Worm (Caenorhabditis elegans): ENCODE data around the gene ddl-3.
A peak's percentile ranks its signal among the peaks of the same experiment; 100 is the strongest.

Gene ddl-3

DNA sequence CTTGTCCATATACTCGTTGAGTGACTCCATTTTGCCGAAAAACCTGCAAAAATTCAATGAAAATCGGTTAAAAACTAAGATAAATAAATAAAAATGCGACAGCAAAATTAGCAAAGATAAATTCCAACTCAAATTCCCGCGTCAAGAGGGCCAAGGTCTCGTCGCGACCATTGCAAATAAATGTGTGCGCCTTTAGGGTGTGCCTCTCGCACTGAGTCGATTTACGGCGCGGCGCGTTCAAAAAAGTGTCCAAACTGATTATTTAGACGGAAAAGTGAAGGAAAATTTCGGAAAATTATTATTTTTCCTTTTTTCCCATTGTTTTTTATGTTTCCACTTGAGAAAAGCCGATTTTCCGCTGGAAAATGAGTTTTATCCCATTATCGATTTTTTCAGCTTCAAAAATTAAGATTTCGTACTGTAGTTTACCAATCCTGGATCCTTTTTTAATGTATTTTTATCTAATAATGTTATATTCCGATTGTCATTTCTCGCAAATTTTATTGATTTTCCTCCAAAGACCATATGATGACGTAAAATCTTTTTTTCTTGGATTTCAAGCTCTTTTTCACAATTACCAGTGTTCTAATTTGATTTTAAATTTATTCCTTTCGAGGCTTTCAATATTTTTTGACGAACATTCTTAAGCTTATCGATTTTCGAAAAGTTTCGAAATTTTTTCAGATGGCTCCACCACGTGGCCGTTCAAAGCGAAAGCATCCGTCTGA lies 45.9 kb upstream of the ddl-3 start, which contains the start of the genes kbp-3 and nurf-1 (continued):
- TF ChIP-seq F37B4.10 (GFP tag; IDR thresholded peaks at IDR 0.05) (no peak), ztf-26 (tag; optimal IDR thresholded peaks at IDR 0.05) (no peak), lin-35 (GFP tag; optimal IDR thresholded peaks at IDR 0.05) (peak in 1 of 3 experiments; percentile 56), rec-8 (tag; optimal IDR thresholded peaks at IDR 0.05) (no peak), snpc-4 (GFP tag; optimal IDR thresholded peaks at IDR 0.05) (no peak), snpc-4 (tag; optimal IDR thresholded peaks at IDR 0.05) (no peak), ztf-6 (GFP tag; IDR thresholded peaks at IDR 0.05) (no peak), atf-7 (tag; optimal IDR thresholded peaks at IDR 0.05) (no peak), Y53F4B.3 (GFP tag; IDR thresholded peaks at IDR 0.05) (no peak), hlh-26 (GFP tag; conservative IDR thresholded peaks at IDR 0.05) (no peak), dpl-1 (GFP tag; optimal IDR thresholded peaks at IDR 0.05) (peak; percentile 69), ztf-22 (GFP tag; optimal IDR thresholded peaks at IDR 0.05) (no peak), lin-54 (GFP tag; optimal IDR thresholded peaks at IDR 0.05) (peak; percentile 79), akir-1 (GFP tag; optimal IDR thresholded peaks at IDR 0.05) (no peak), pha-4 (tag; optimal IDR thresholded peaks at IDR 0.05) (no peak), madf-6 (GFP tag; IDR thresholded peaks at IDR 0.05) (peak; percentile 70), F33H1.4 (GFP tag; IDR thresholded peaks at IDR 0.05) (peak; percentile 85)

ce11 chrII:14388213-14388612 lies 44.0 kb upstream of the ddl-3 start, which contains the start of gene F26H11.8:
F26H11.8 (plus strand) TSS chrII:14388513.
- TF ChIP-seq ceh-27 (GFP tag; optimal IDR thresholded peaks at IDR 0.05) (no peak), tlf-1 (GFP tag; optimal IDR thresholded peaks at IDR 0.05) (no peak), mes-4 (tag; optimal IDR thresholded peaks at IDR 0.05) (no peak), akir-1 (GFP tag; optimal IDR thresholded peaks at IDR 0.05) (no peak), him-1 (tag; optimal IDR thresholded peaks at IDR 0.05) (no peak), aptf-3 (GFP tag; IDR thresholded peaks at IDR 0.05) (no peak), ztf-18 (tag; optimal IDR thresholded peaks at IDR 0.05) (no peak), F23B12.7 (tag; optimal IDR thresholded peaks at IDR 0.05; ENCODE audit: insufficient read depth) (no peak), lsl-1 (GFP tag; optimal IDR thresholded peaks at IDR 0.05) (no peak), sea-2 (GFP tag; IDR thresholded peaks at IDR 0.05) (no peak), hrde-1 (tag; optimal IDR thresholded peaks at IDR 0.05; ENCODE audit: borderline replicate concordance) (no peak), bed-1 (GFP tag; IDR thresholded peaks at IDR 0.05) (no peak), attf-6 (GFP tag; IDR thresholded peaks at IDR 0.05) (no peak), atf-7 (tag; optimal IDR thresholded peaks at IDR 0.05) (no peak), lin-54 (GFP tag; optimal IDR thresholded peaks at IDR 0.05) (no peak)

DNA sequence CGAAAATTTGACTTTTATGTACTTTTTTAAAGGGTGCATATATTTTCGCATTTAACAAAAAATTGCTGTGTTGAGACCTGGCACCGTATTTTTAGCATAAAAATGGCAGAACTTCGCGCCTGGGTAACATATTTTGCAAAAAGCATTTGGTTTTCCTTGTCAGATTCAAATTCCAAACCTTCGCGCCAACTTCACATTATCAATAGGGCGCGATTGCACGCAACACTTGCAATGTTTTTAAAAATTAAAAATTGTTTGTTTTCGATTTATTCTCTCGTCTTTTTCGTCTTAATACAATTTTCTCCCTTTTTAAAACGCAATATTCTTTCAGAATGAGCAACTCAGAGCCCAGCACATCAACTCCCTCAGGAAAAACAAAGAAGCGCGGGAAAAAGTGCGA lies 39.4 kb upstream of the ddl-3 start, which contains the start of gene mes-2:
TSS of gene mes-2 (plus strand) at position 330 of the 400 bp plus-strand sequence.
- TF ChIP-seq ceh-58 (GFP tag; IDR thresholded peaks at IDR 0.05) (no peak), unc-62 (GFP tag; optimal IDR thresholded peaks at IDR 0.05) (no peak), lin-54 (GFP tag; optimal IDR thresholded peaks at IDR 0.05) (peak; percentile 98), gei-17 (GFP tag; optimal IDR thresholded peaks at IDR 0.05) (no peak), ztf-18 (tag; optimal IDR thresholded peaks at IDR 0.05) (no peak), madf-8 (GFP tag; conservative IDR thresholded peaks at IDR 0.05) (peak; percentile 36), F23B12.7 (tag; optimal IDR thresholded peaks at IDR 0.05; ENCODE audit: insufficient read depth) (peak; percentile 54), F10E7.11 (tag; optimal IDR thresholded peaks at IDR 0.05) (no peak), attf-5 (GFP tag; optimal IDR thresholded peaks at IDR 0.05) (peak; percentile 52), aptf-3 (GFP tag; IDR thresholded peaks at IDR 0.05) (no peak), Y67H2A.10 (GFP tag; conservative IDR thresholded peaks at IDR 0.05) (no peak), D2030.7 (GFP tag; IDR thresholded peaks at IDR 0.05) (peak; percentile 65), attf-6 (GFP tag; IDR thresholded peaks at IDR 0.05) (no peak), B0261.1 (tag; optimal IDR thresholded peaks at IDR 0.05) (no peak), lsl-1 (GFP tag; optimal IDR thresholded peaks at IDR 0.05) (peak; percentile 64), ceh-100 (GFP tag; IDR thresholded peaks at IDR 0.05) (no peak), Y53F4B.3 (GFP tag; IDR thresholded peaks at IDR 0.05) (no peak), ccch-3 (GFP tag; optimal IDR thresholded peaks at IDR 0.05) (no peak), F37B4.10 (GFP tag; IDR thresholded peaks at IDR 0.05) (no peak), atf-7 (tag; optimal IDR thresholded peaks at IDR 0.05) (no peak), ceh-40 (GFP tag; IDR thresholded peaks at IDR 0.05) (no peak), lin-40 (tag; optimal IDR thresholded peaks at IDR 0.05) (peak; percentile 67), lir-1 (GFP tag; conservative IDR thresholded peaks at IDR 0.05) (0 out of 2 replicates have a peak, but pooled peaks have one; percentile 29), F33H1.4 (GFP tag; IDR thresholded peaks at IDR 0.05) (peak; percentile 69), mes-4 (tag; optimal IDR thresholded peaks at IDR 0.05) (no peak)

All from whole organism, young adult.